Fruit fly (Drosophila melanogaster) whole organism, embryonic: ENCODE measurements around the gene CG31650.

Experiments
- B-H1 ChIP-seq: fragments of 200-800 bp; sonication (Bioruptor generic); IDR thresholded peaks from 3 replicates; pipeline ENCODE4 v1.3.6; 2022; ENCODE audit warnings: missing biosample characterization, missing genetic modification characterization
- BEAF-32 ChIP-seq: fragments of 200-800 bp; sonication (Bioruptor generic); optimal IDR thresholded peaks from 3 replicates; lab custom pipeline; 2017; ENCODE audit warnings: missing biosample characterization, missing genetic modification characterization, mild to moderate bottlenecking, moderate library complexity, missing genetic modification reagents
- CG1024 ChIP-seq: fragments of 200-800 bp; sonication (Bioruptor generic); IDR thresholded peaks from 2 replicates; pipeline ENCODE4 v1.3.6; 2022; ENCODE audit warnings: missing biosample characterization, missing genetic modification characterization
- CG10959 ChIP-seq: fragments of 200-800 bp; sonication (Bioruptor generic); IDR thresholded peaks from 2 replicates; pipeline ENCODE4 v1.3.6; 2022; ENCODE audit warnings: missing biosample characterization, missing genetic modification characterization
- CG11093 ChIP-seq: fragments of 200-800 bp; sonication (Bioruptor generic); IDR thresholded peaks from 3 replicates; pipeline ENCODE4 v1.3.6; 2022; ENCODE audit warnings: missing biosample characterization, missing genetic modification characterization
- CG11695 ChIP-seq: fragments of 200-800 bp; sonication (Bioruptor generic); IDR thresholded peaks from 3 replicates; pipeline ENCODE4 v1.3.6; 2022; ENCODE audit warnings: missing biosample characterization, missing genetic modification characterization
- CG1233 ChIP-seq: fragments of 200-800 bp; sonication (Bioruptor generic); optimal IDR thresholded peaks from 4 replicates; lab custom pipeline; 2018; ENCODE audit warnings: missing biosample characterization, mild to moderate bottlenecking, missing genetic modification characterization
- CG12744 ChIP-seq: fragments of 200-800 bp; sonication (Bioruptor generic); optimal IDR thresholded peaks from 2 replicates; lab custom pipeline; 2016; ENCODE audit warnings: missing biosample characterization, missing genetic modification characterization
- CG15073 ChIP-seq: fragments of 200-800 bp; sonication (Bioruptor generic); optimal IDR thresholded peaks from 2 replicates; lab custom pipeline; 2016; ENCODE audit warnings: missing biosample characterization, missing genetic modification characterization
- CG15479 ChIP-seq: fragments of 200-800 bp; sonication (Bioruptor generic); optimal IDR thresholded peaks from 3 replicates; lab custom pipeline; 2019; ENCODE audit warnings: missing biosample characterization, mild to moderate bottlenecking, missing genetic modification characterization, moderate library complexity
- CG15514 ChIP-seq: fragments of 200-800 bp; sonication (Bioruptor generic); optimal IDR thresholded peaks from 3 replicates; lab custom pipeline; 2017; ENCODE audit warnings: missing biosample characterization, missing genetic modification characterization, mild to moderate bottlenecking, moderate library complexity, missing genetic modification reagents
- CG17912 ChIP-seq: fragments of 200-800 bp; sonication (Bioruptor generic); optimal IDR thresholded peaks from 2 replicates; lab custom pipeline; 2018; ENCODE audit warnings: missing biosample characterization, mild to moderate bottlenecking, missing genetic modification characterization
- CG30403 ChIP-seq: fragments of 200-800 bp; sonication (Bioruptor generic); optimal IDR thresholded peaks from 3 replicates; lab custom pipeline; 2016; ENCODE audit warnings: missing biosample characterization, missing genetic modification characterization
- CG6272 ChIP-seq: fragments of 200-800 bp; sonication (Bioruptor generic); IDR thresholded peaks from 2 replicates; pipeline ENCODE4 v1.3.6; 2022; ENCODE audit warnings: missing biosample characterization, missing genetic modification characterization
- CG6654 ChIP-seq: fragments of 200-800 bp; sonication (Bioruptor generic); optimal IDR thresholded peaks from 2 replicates; lab custom pipeline; 2017; ENCODE audit warnings: missing biosample characterization, mild to moderate bottlenecking, missing genetic modification characterization
- CG9215 ChIP-seq: fragments of 200-800 bp; sonication (Bioruptor generic); IDR thresholded peaks from 2 replicates; pipeline ENCODE4 v1.3.6; 2022; ENCODE audit warnings: missing biosample characterization, missing genetic modification characterization
- CG9876 ChIP-seq: fragments of 200-800 bp; sonication (Bioruptor generic); optimal IDR thresholded peaks from 2 replicates; lab custom pipeline; 2016; ENCODE audit warnings: missing biosample characterization, missing genetic modification characterization
- Dp ChIP-seq: fragments of 200-800 bp; sonication (Bioruptor generic); optimal IDR thresholded peaks from 2 replicates; lab custom pipeline; 2018; ENCODE audit warnings: missing biosample characterization, mild to moderate bottlenecking, missing genetic modification characterization, moderate library complexity
- Hmr ChIP-seq: fragments of 200-800 bp; sonication (Bioruptor generic); optimal IDR thresholded peaks from 3 replicates; lab custom pipeline; 2017; ENCODE audit warnings: mild to moderate bottlenecking, missing biosample characterization, missing genetic modification reagents, missing genetic modification characterization
- Hr3 ChIP-seq: fragments of 200-800 bp; sonication (Bioruptor generic); optimal IDR thresholded peaks from 3 replicates; lab custom pipeline; 2016; ENCODE audit warnings: missing biosample characterization, missing genetic modification characterization
- Med ChIP-seq: fragments of 200-800 bp; sonication (Bioruptor generic); peaks from one replicate; lab custom pipeline; 2016; ENCODE audit warnings: missing biosample characterization, missing genetic modification characterization, mild to moderate bottlenecking, inconsistent platforms, moderate library complexity
- Sox102F ChIP-seq: fragments of 200-800 bp; sonication (Bioruptor generic); optimal IDR thresholded peaks from 2 replicates; lab custom pipeline; 2018; ENCODE audit warnings: missing biosample characterization, mild to moderate bottlenecking, missing genetic modification characterization, moderate library complexity
- Stat92E ChIP-seq, 3 experiments: fragments of >200 bp in 2 of 3; fragments of 200-800 bp in 1 of 3; sonication (Bioruptor generic) in 1 of 3; optimal IDR thresholded peaks; 2 replicates each; lab custom pipeline; 2017 to 2019; ENCODE audit warnings: missing biosample characterization in 3 of 3, missing genetic modification characterization in 3 of 3, mild to moderate bottlenecking in 1 of 3, moderate library complexity in 1 of 3
- Usf ChIP-seq: fragments of 200-800 bp; sonication (Bioruptor generic); optimal IDR thresholded peaks from 2 replicates; lab custom pipeline; 2017; ENCODE audit warnings: missing genotype, missing biosample characterization, missing genetic modification characterization
- amos ChIP-seq: fragments of 200-800 bp; sonication (Bioruptor generic); IDR thresholded peaks from 2 replicates; pipeline ENCODE4 v1.3.6; 2022; ENCODE audit warnings: missing biosample characterization, missing genetic modification characterization; ENCODE audit not compliant: partially characterized antibody
- bowl ChIP-seq: fragments of 200-800 bp; sonication (Bioruptor generic); IDR thresholded peaks from 2 replicates; pipeline ENCODE4 v1.3.6; 2022; ENCODE audit warnings: missing biosample characterization, missing genetic modification characterization
- cad ChIP-seq: fragments of >200 bp; optimal IDR thresholded peaks from 2 replicates; lab custom pipeline; 2017; ENCODE audit warnings: missing biosample characterization, missing genetic modification characterization
- cg ChIP-seq: fragments of 200-800 bp; sonication (Bioruptor generic); optimal IDR thresholded peaks from 3 replicates; lab custom pipeline; 2019; ENCODE audit warnings: missing biosample characterization, mild to moderate bottlenecking, missing genetic modification characterization, moderate library complexity
- corto ChIP-seq: fragments of 200-800 bp; sonication (Bioruptor generic); optimal IDR thresholded peaks from 2 replicates; lab custom pipeline; 2016; ENCODE audit warnings: missing biosample characterization, mild to moderate bottlenecking, missing genetic modification characterization, moderate library complexity
- dmrt99B ChIP-seq: fragments of 200-800 bp; sonication (Bioruptor generic); optimal IDR thresholded peaks from 2 replicates; lab custom pipeline; 2018; ENCODE audit warnings: missing biosample characterization, mild to moderate bottlenecking, missing genetic modification characterization, moderate library complexity
- dpn ChIP-seq, 2 experiments: fragments of 200-800 bp; sonication (Bioruptor generic); optimal IDR thresholded peaks; 3 replicates each; lab custom pipeline; 2016; ENCODE audit warnings: missing biosample characterization in 2 of 2, missing genetic modification characterization in 2 of 2
- grau ChIP-seq: fragments of 200-800 bp; optimal IDR thresholded peaks from 3 replicates; lab custom pipeline; 2019; ENCODE audit warnings: missing biosample characterization, mild to moderate bottlenecking, missing genetic modification characterization, moderate library complexity
- grn ChIP-seq: fragments of 200-800 bp; sonication (Bioruptor generic); optimal IDR thresholded peaks from 3 replicates; lab custom pipeline; 2017; ENCODE audit warnings: missing biosample characterization, missing genetic modification characterization
- insv ChIP-seq, 2 experiments: fragments of 200-800 bp; sonication (Bioruptor generic); optimal IDR thresholded peaks; 3 replicates each; lab custom pipeline; 2016 to 2018; ENCODE audit warnings: missing biosample characterization in 2 of 2, missing genetic modification characterization in 2 of 2
- mirr ChIP-seq: fragments of 200-800 bp; sonication (Bioruptor generic); optimal IDR thresholded peaks from 3 replicates; lab custom pipeline; 2018; ENCODE audit warnings: missing biosample characterization, mild to moderate bottlenecking, missing genetic modification characterization
- mld ChIP-seq: fragments of 200-800 bp; sonication (Bioruptor generic); IDR thresholded peaks from 3 replicates; pipeline ENCODE4 v1.3.6; 2022; ENCODE audit warnings: missing biosample characterization, missing genetic modification characterization; ENCODE audit not compliant: partially characterized antibody
- nau ChIP-seq: fragments of 200-800 bp; sonication (Bioruptor generic); optimal IDR thresholded peaks from 3 replicates; lab custom pipeline; 2017; ENCODE audit warnings: missing biosample characterization, mild to moderate bottlenecking, missing genetic modification characterization, missing genetic modification reagents
- nerfin-2 ChIP-seq: fragments of 200-800 bp; sonication (Bioruptor generic); IDR thresholded peaks from 2 replicates; pipeline ENCODE4 v1.3.6; 2022; ENCODE audit warnings: missing biosample characterization, missing genetic modification characterization; ENCODE audit not compliant: partially characterized antibody
- onecut ChIP-seq: fragments of 200-800 bp; sonication (Bioruptor generic); IDR thresholded peaks from 2 replicates; pipeline ENCODE4 v1.3.6; 2022; ENCODE audit warnings: missing biosample characterization, missing genetic modification characterization
- prd ChIP-seq, 3 experiments: fragments of >200 bp in 2 of 3; fragments of 200-800 bp in 1 of 3; sonication (Bioruptor generic) in 1 of 3; optimal IDR thresholded peaks in 2 of 3; IDR thresholded peaks in 1 of 3; 2 replicates in 2 of 3; 3 replicates in 1 of 3; pipeline versions ENCODE4 v1.3.6 to Lab custom; 2017 to 2022; ENCODE audit warnings: missing biosample characterization in 1 of 3, missing genetic modification characterization in 1 of 3
- slbo ChIP-seq: fragments of 200-800 bp; sonication (Bioruptor generic); IDR thresholded peaks from 2 replicates; pipeline ENCODE4 v1.3.6; 2022; ENCODE audit warnings: missing biosample characterization, missing genetic modification characterization
- toy ChIP-seq: fragments of 200-800 bp; sonication (Bioruptor generic); IDR thresholded peaks from 2 replicates; pipeline ENCODE4 v1.3.6; 2022; ENCODE audit warnings: missing biosample characterization, missing genetic modification characterization
- unc-4 ChIP-seq: fragments of 200-800 bp; sonication (Bioruptor generic); IDR thresholded peaks from 2 replicates; pipeline ENCODE4 v1.3.6; 2022; ENCODE audit warnings: missing biosample characterization, missing genetic modification characterization; ENCODE audit not compliant: partially characterized antibody
- wdn ChIP-seq: fragments of 200-800 bp; sonication (Bioruptor generic); IDR thresholded peaks from 2 replicates; pipeline ENCODE4 v1.3.6; 2022; ENCODE audit warnings: missing biosample characterization, missing genetic modification characterization
- yki ChIP-seq: fragments of >200 bp; optimal IDR thresholded peaks from 3 replicates; lab custom pipeline; 2018
- zfh2 ChIP-seq: fragments of 200-800 bp; sonication (Bioruptor generic); optimal IDR thresholded peaks from 2 replicates; lab custom pipeline; 2016; ENCODE audit warnings: missing biosample characterization, missing genetic modification characterization

Gene CG31650

dm6 chr2L:5002711-5003402, 41.7 kb downstream of the CG31650 start (continued):
- TF ChIP-seq bowl (GFP tag; lab: Robert Waterston, UW), result no peak
- peak; percentile 1 for TF ChIP-seq grau (tag; lab: Kevin White, UChicago)
- no peak for TF ChIP-seq corto (GFP tag; lab: Kevin White, UChicago)
- TF ChIP-seq BEAF-32 (GFP tag; lab: Kevin White, UChicago), result no peak
- TF ChIP-seq amos, result no peak
- TF ChIP-seq CG15514 (GFP tag; lab: Kevin White, UChicago), result no peak
- no peak for TF ChIP-seq CG9876 (GFP tag; lab: Kevin White, UChicago)
- TF ChIP-seq unc-4 (GFP tag; lab: Robert Waterston, UW), result no peak
- TF ChIP-seq yki (lab: Kevin White, UChicago), result no peak
- no peak for TF ChIP-seq mirr (GFP tag; lab: Kevin White, UChicago)
- no peak for TF ChIP-seq B-H1 (GFP tag; lab: Robert Waterston, UW)
- TF ChIP-seq Dp, result no peak
- no peak for TF ChIP-seq CG15073 (GFP tag; lab: Kevin White, UChicago)
- no peak for TF ChIP-seq onecut (GFP tag; lab: Robert Waterston, UW)
- no peak for TF ChIP-seq cg (GFP tag; lab: Kevin White, UChicago)
- no peak for TF ChIP-seq CG1024
- TF ChIP-seq CG10959, result no peak
- TF ChIP-seq Stat92E (GFP tag; optimal IDR thresholded peaks at IDR 0.05; lab: Kevin White, UChicago), result no peak
- no peak for TF ChIP-seq CG6272 (GFP tag; lab: Robert Waterston, UW)
- no peak for TF ChIP-seq CG17912 (GFP tag; lab: Kevin White, UChicago)
- peak; percentile 19 for TF ChIP-seq zfh2 (GFP tag; lab: Kevin White, UChicago)
- TF ChIP-seq dmrt99B, result no peak
- TF ChIP-seq CG11093 (GFP tag; lab: Robert Waterston, UW), result no peak
- no peak for TF ChIP-seq Usf (GFP tag; lab: Kevin White, UChicago)
- TF ChIP-seq nerfin-2 (GFP tag; lab: Robert Waterston, UW), result no peak
- no peak for TF ChIP-seq prd (optimal IDR thresholded peaks at IDR 0.05; lab: Kevin White, UChicago)
- TF ChIP-seq prd (GFP tag; IDR thresholded peaks at IDR 0.05; lab: Robert Waterston, UW), result no peak
- TF ChIP-seq nau, result no peak
- no peak for TF ChIP-seq CG30403 (GFP tag; lab: Kevin White, UChicago)
- no peak for TF ChIP-seq CG12744 (GFP tag; lab: Kevin White, UChicago)
- no peak for TF ChIP-seq CG15479 (GFP tag; lab: Kevin White, UChicago)
- TF ChIP-seq CG11695, result 0 out of 3 replicates have a peak, but pooled peaks have one; percentile 23
- peak; percentile 29 for TF ChIP-seq Sox102F

dm6 chr2L:5002031-5002430, 42.5 kb downstream of the CG31650 start:
- TF ChIP-seq dpn (GFP tag; optimal IDR thresholded peaks at IDR 0.05; lab: Kevin White, UChicago) (no peak), Hr3 (GFP tag; lab: Kevin White, UChicago) (no peak), mld (GFP tag; lab: Robert Waterston, UW) (no peak), amos (no peak), Med (GFP tag; lab: Kevin White, UChicago) (peak; percentile 40), CG6654 (GFP tag; lab: Kevin White, UChicago) (peak; percentile 92), wdn (GFP tag; lab: Robert Waterston, UW) (0 out of 2 replicates have a peak, but pooled peaks have one; percentile 17), CG9215 (GFP tag; lab: Robert Waterston, UW) (no peak), slbo (0 out of 2 replicates have a peak, but pooled peaks have one; percentile 5), cad (GFP tag; lab: Kevin White, UChicago) (peak; percentile 33), toy (peak; percentile 41; the same call in 1 of the 2 replicates), grn (GFP tag; lab: Kevin White, UChicago) (no peak), insv (GFP tag; optimal IDR thresholded peaks at IDR 0.05; lab: Kevin White, UChicago) (no peak), CG1233 (GFP tag; lab: Kevin White, UChicago) (no peak), Hmr (GFP tag; lab: Kevin White, UChicago) (no peak)
